Worm (Caenorhabditis elegans) whole organism, L1 larva: Measurements from ENCODE around the gene prmn-1.

Experiments
- ceh-82 ChIP-seq, 3 experiments: fragments of 150-350 bp in 1 of 3; sonication (generic microtip) in 2 of 3; optimal IDR thresholded peaks; 2 replicates each; lab custom pipeline; 2014 to 2017; ENCODE audit warnings: missing biosample characterization in 3 of 3, missing genetic modification characterization in 3 of 3
- ceh-88 ChIP-seq: fragments of 200-800 bp; sonication (Bioruptor generic); IDR thresholded peaks from 2 replicates; pipeline ENCODE4 v1.3.6; 2022; ENCODE audit warnings: missing genetic modification characterization, missing compliant biosample characterization
- efl-1 ChIP-seq, 4 experiments: fragments of 150-350 bp; optimal IDR thresholded peaks in 3 of 4; peaks in 1 of 4; 1 replicate in 1 of 4; 2 replicates in 3 of 4; lab custom pipeline; 2014; ENCODE audit warnings: missing biosample characterization in 2 of 4, missing genetic modification characterization in 2 of 4, missing genetic modification reagents in 2 of 4
- fkh-10 ChIP-seq: sonication (generic microtip); optimal IDR thresholded peaks from 2 replicates; lab custom pipeline; 2017; ENCODE audit warnings: missing biosample characterization, missing genetic modification reagents, missing genetic modification characterization
- fkh-8 ChIP-seq: sonication (generic microtip); optimal IDR thresholded peaks from 2 replicates; lab custom pipeline; 2016; ENCODE audit warnings: mild to moderate bottlenecking, missing genetic modification characterization, missing compliant biosample characterization
- sox-4 ChIP-seq: sonication (generic microtip); optimal IDR thresholded peaks from 2 replicates; lab custom pipeline; 2016; ENCODE audit warnings: missing genetic modification characterization, missing compliant biosample characterization
- unc-130 ChIP-seq: fragments of 150-350 bp; optimal IDR thresholded peaks from 2 replicates; lab custom pipeline; 2017; ENCODE audit warnings: missing biosample characterization, missing genetic modification characterization, inconsistent platforms
- unc-62 ChIP-seq: fragments of 150-350 bp; optimal IDR thresholded peaks from 2 replicates; lab custom pipeline; 2014; ENCODE audit warnings: missing biosample characterization, missing genetic modification reagents, missing genetic modification characterization
- ztf-11 ChIP-seq, 2 experiments: sonication (generic microtip); optimal IDR thresholded peaks; 2 replicates each; lab custom pipeline; 2016 to 2017; ENCODE audit warnings: missing genetic modification characterization in 2 of 2, missing biosample characterization in 1 of 2, missing compliant biosample characterization in 1 of 2

DNA sequence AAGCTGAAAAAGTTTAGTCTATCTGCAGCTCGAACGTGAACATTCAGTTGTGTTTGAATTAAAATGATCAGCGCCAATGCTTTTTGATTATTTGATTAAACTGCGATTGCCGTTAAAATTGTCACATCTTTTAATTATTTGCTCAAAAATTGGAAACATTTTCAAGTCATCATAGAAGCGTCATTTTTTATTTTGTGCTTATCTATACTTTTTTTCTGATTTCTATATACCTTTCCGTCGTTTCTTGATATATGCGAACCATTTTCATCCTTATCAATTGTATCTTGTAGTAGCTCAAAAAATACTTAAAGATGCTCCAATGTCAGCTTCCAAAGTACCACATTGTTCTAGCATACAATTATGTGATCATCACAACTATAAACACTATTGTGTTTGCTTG, 33.6 kb upstream of the prmn-1 start:
- no peak for TF ChIP-seq fkh-10
- TF ChIP-seq unc-62 (GFP tag; lab: Kevin White, UChicago) = no peak
- no peak for TF ChIP-seq ceh-82 (tag; optimal IDR thresholded peaks at IDR 0.05; lab: Kevin White, UChicago)
- no peak for TF ChIP-seq ztf-11 (tag; optimal IDR thresholded peaks at IDR 0.05; lab: Kevin White, UChicago)
- TF ChIP-seq unc-130 (tag; lab: Kevin White, UChicago) = no peak
- no peak for TF ChIP-seq fkh-8 (tag; lab: Kevin White, UChicago)
- TF ChIP-seq efl-1 (optimal IDR thresholded peaks at IDR 0.05; lab: Kevin White, UChicago) = no peak
- no peak for TF ChIP-seq efl-1 (GFP tag; optimal IDR thresholded peaks at IDR 0.05 in 1 of 2; lab: Kevin White, UChicago)
- no peak for TF ChIP-seq ceh-88 (GFP tag; lab: Robert Waterston, UW)
- no peak for TF ChIP-seq sox-4
